Fruit fly (Drosophila melanogaster) whole organism, embryonic: ENCODE results near the gene mRpL49.

Experiments used
- Ada2b ChIP-seq: fragments of 200-800 bp; sonication (Bioruptor generic); IDR thresholded peaks from 2 replicates; pipeline ENCODE4 v1.3.6; 2022; ENCODE audit warnings: missing biosample characterization, missing genetic modification characterization
- Atf6 ChIP-seq: fragments of 200-800 bp; sonication (Bioruptor generic); IDR thresholded peaks from 2 replicates; pipeline ENCODE4 v1.3.6; 2022; ENCODE audit warnings: missing biosample characterization, missing genetic modification characterization
- C15 ChIP-seq: fragments of 200-800 bp; sonication (Bioruptor generic); IDR thresholded peaks from 3 replicates; pipeline ENCODE4 v1.3.6; 2022; ENCODE audit warnings: missing biosample characterization, missing genetic modification characterization
- CG10431 ChIP-seq: fragments of 200-800 bp; sonication (Bioruptor generic); optimal IDR thresholded peaks from 3 replicates; lab custom pipeline; 2018; ENCODE audit warnings: missing biosample characterization, mild to moderate bottlenecking, missing genetic modification characterization
- CG11723 ChIP-seq: fragments of 200-800 bp; sonication (Bioruptor generic); optimal IDR thresholded peaks from 2 replicates; lab custom pipeline; 2017; ENCODE audit warnings: missing biosample characterization, mild to moderate bottlenecking, missing genetic modification characterization
- CG12104 ChIP-seq: fragments of 200-800 bp; sonication (Bioruptor generic); optimal IDR thresholded peaks from 3 replicates; lab custom pipeline; 2016; ENCODE audit warnings: missing biosample characterization, missing genetic modification characterization
- CG1233 ChIP-seq: fragments of 200-800 bp; sonication (Bioruptor generic); optimal IDR thresholded peaks from 4 replicates; lab custom pipeline; 2018; ENCODE audit warnings: missing biosample characterization, mild to moderate bottlenecking, missing genetic modification characterization
- CG12769 ChIP-seq: fragments of 200-800 bp; sonication (Bioruptor generic); optimal IDR thresholded peaks from 2 replicates; lab custom pipeline; 2019; ENCODE audit warnings: missing biosample characterization, mild to moderate bottlenecking, missing genetic modification characterization, moderate library complexity
- CG13123 ChIP-seq: fragments of 200-800 bp; sonication (Bioruptor generic); optimal IDR thresholded peaks from 2 replicates; lab custom pipeline; 2016; ENCODE audit warnings: missing biosample characterization, missing genetic modification characterization
- CG13424 ChIP-seq: fragments of 200-800 bp; sonication (Bioruptor generic); optimal IDR thresholded peaks from 2 replicates; lab custom pipeline; 2019; ENCODE audit warnings: missing biosample characterization, mild to moderate bottlenecking, missing genetic modification characterization, moderate library complexity
- CG13775 ChIP-seq: fragments of 200-800 bp; sonication (Bioruptor generic); optimal IDR thresholded peaks from 3 replicates; lab custom pipeline; 2017; ENCODE audit warnings: missing biosample characterization, mild to moderate bottlenecking, missing genetic modification characterization
- CG17612 ChIP-seq: fragments of 200-800 bp; sonication (Bioruptor generic); IDR thresholded peaks from 2 replicates; pipeline ENCODE4 v1.3.6; 2022; ENCODE audit warnings: missing biosample characterization, missing genetic modification characterization
- CG3995 ChIP-seq: fragments of 200-800 bp; sonication (Bioruptor generic); optimal IDR thresholded peaks from 3 replicates; lab custom pipeline; 2016; ENCODE audit warnings: missing biosample characterization, missing genetic modification characterization
- CG4328 ChIP-seq: fragments of 200-800 bp; sonication (Bioruptor generic); optimal IDR thresholded peaks from 3 replicates; lab custom pipeline; 2017; ENCODE audit warnings: missing biosample characterization, missing genetic modification reagents, missing genetic modification characterization
- CG4360 ChIP-seq: fragments of 200-800 bp; sonication (Bioruptor generic); IDR thresholded peaks from 2 replicates; pipeline ENCODE4 v1.3.6; 2022; ENCODE audit warnings: missing biosample characterization, missing genetic modification characterization
- CG43689 ChIP-seq: fragments of 200-800 bp; sonication (Bioruptor generic); IDR thresholded peaks from 2 replicates; pipeline ENCODE4 v1.3.6; 2022; ENCODE audit warnings: missing biosample characterization, missing genetic modification characterization
- CG4854 ChIP-seq: fragments of 200-800 bp; sonication (Bioruptor generic); optimal IDR thresholded peaks from 2 replicates; lab custom pipeline; 2016; ENCODE audit warnings: missing biosample characterization, missing genetic modification characterization, inconsistent platforms
- CG6683 ChIP-seq: fragments of 200-800 bp; sonication (Bioruptor generic); optimal IDR thresholded peaks from 2 replicates; lab custom pipeline; 2017; ENCODE audit warnings: missing biosample characterization, mild to moderate bottlenecking, missing genetic modification characterization, missing genetic modification reagents
- CG8388 ChIP-seq: fragments of 200-800 bp; sonication (Bioruptor generic); optimal IDR thresholded peaks from 2 replicates; lab custom pipeline; 2019; ENCODE audit warnings: missing biosample characterization, mild to moderate bottlenecking, missing genetic modification characterization, moderate library complexity
- CG8478 ChIP-seq: fragments of >200 bp; optimal IDR thresholded peaks from 2 replicates; lab custom pipeline; 2018
- CG9215 ChIP-seq: fragments of 200-800 bp; sonication (Bioruptor generic); IDR thresholded peaks from 2 replicates; pipeline ENCODE4 v1.3.6; 2022; ENCODE audit warnings: missing biosample characterization, missing genetic modification characterization
- CG9932 ChIP-seq: fragments of 200-800 bp; sonication (Bioruptor generic); IDR thresholded peaks from 2 replicates; pipeline ENCODE4 v1.3.6; 2022; ENCODE audit warnings: missing biosample characterization, missing genetic modification characterization
- CoRest ChIP-seq: fragments of 200-800 bp; sonication (Bioruptor generic); optimal IDR thresholded peaks from 3 replicates; lab custom pipeline; 2018; ENCODE audit warnings: missing biosample characterization, mild to moderate bottlenecking, missing genetic modification characterization, moderate library complexity
- Dek ChIP-seq: fragments of 200-800 bp; sonication (Bioruptor generic); optimal IDR thresholded peaks from 3 replicates; lab custom pipeline; 2019; ENCODE audit warnings: missing biosample characterization, mild to moderate bottlenecking, missing genetic modification characterization, moderate library complexity
- HHEX ChIP-seq: fragments of 200-800 bp; sonication (Bioruptor generic); optimal IDR thresholded peaks from 3 replicates; lab custom pipeline; 2017; ENCODE audit warnings: missing biosample characterization, mild to moderate bottlenecking, missing genetic modification characterization, missing genetic modification reagents
- Hr51 ChIP-seq, 2 experiments: fragments of 200-800 bp; sonication (Bioruptor generic); optimal IDR thresholded peaks; 2 replicates in 1 of 2; 3 replicates in 1 of 2; lab custom pipeline; 2016 to 2018; ENCODE audit warnings: missing biosample characterization in 2 of 2, missing genetic modification characterization in 2 of 2, mild to moderate bottlenecking in 1 of 2, moderate library complexity in 1 of 2
- Lhr ChIP-seq: fragments of 200-800 bp; sonication (Bioruptor generic); optimal IDR thresholded peaks from 3 replicates; lab custom pipeline; 2017; ENCODE audit warnings: mild to moderate bottlenecking, missing biosample characterization, missing genetic modification reagents, missing genetic modification characterization
- Meics ChIP-seq: fragments of 200-800 bp; sonication (Bioruptor generic); optimal IDR thresholded peaks from 2 replicates; lab custom pipeline; 2017; ENCODE audit warnings: missing biosample characterization, mild to moderate bottlenecking, missing genetic modification characterization
- Mes4 ChIP-seq: fragments of 200-800 bp; sonication (Bioruptor generic); optimal IDR thresholded peaks from 2 replicates; lab custom pipeline; 2016; ENCODE audit warnings: missing biosample characterization, missing genetic modification characterization
- NC2β ChIP-seq: fragments of 200-800 bp; sonication (Bioruptor generic); optimal IDR thresholded peaks from 2 replicates; lab custom pipeline; 2016; ENCODE audit warnings: missing biosample characterization, missing genetic modification characterization
- Nf-YB ChIP-seq: fragments of 200-800 bp; sonication (Bioruptor generic); optimal IDR thresholded peaks from 3 replicates; lab custom pipeline; 2019; ENCODE audit warnings: missing biosample characterization, mild to moderate bottlenecking, missing genetic modification characterization, moderate library complexity
- Oli ChIP-seq: fragments of 200-800 bp; sonication (Bioruptor generic); optimal IDR thresholded peaks from 2 replicates; lab custom pipeline; 2018; ENCODE audit warnings: missing biosample characterization, mild to moderate bottlenecking, missing genetic modification characterization, moderate library complexity
- Rx ChIP-seq: fragments of 200-800 bp; sonication (Bioruptor generic); IDR thresholded peaks from 2 replicates; pipeline ENCODE4 v1.3.6; 2022; ENCODE audit warnings: missing biosample characterization, missing genetic modification characterization
- Usf ChIP-seq: fragments of 200-800 bp; sonication (Bioruptor generic); optimal IDR thresholded peaks from 2 replicates; lab custom pipeline; 2017; ENCODE audit warnings: missing genotype, missing biosample characterization, missing genetic modification characterization
- Xrp1 ChIP-seq: fragments of 200-800 bp; sonication (Bioruptor generic); IDR thresholded peaks from 2 replicates; pipeline ENCODE4 v1.3.6; 2022; ENCODE audit warnings: missing biosample characterization, missing genetic modification characterization
- ab ChIP-seq: fragments of 200-800 bp; sonication (Bioruptor generic); optimal IDR thresholded peaks from 2 replicates; lab custom pipeline; 2016; ENCODE audit warnings: missing biosample characterization, missing genetic modification characterization
- aop ChIP-seq: fragments of 200-800 bp; sonication (Bioruptor generic); IDR thresholded peaks from 2 replicates; pipeline ENCODE4 v1.3.6; 2022; ENCODE audit warnings: missing biosample characterization, missing genetic modification characterization
- az2 ChIP-seq: fragments of 200-800 bp; sonication (Bioruptor generic); optimal IDR thresholded peaks from 3 replicates; lab custom pipeline; 2016; ENCODE audit warnings: missing biosample characterization, missing genetic modification characterization
- cato ChIP-seq: fragments of 200-800 bp; sonication (Bioruptor generic); optimal IDR thresholded peaks from 2 replicates; lab custom pipeline; 2016; ENCODE audit warnings: missing biosample characterization, missing genetic modification characterization, borderline replicate concordance
- chif ChIP-seq, 2 experiments: fragments of 200-800 bp; sonication (Bioruptor generic); optimal IDR thresholded peaks; 3 replicates each; lab custom pipeline; 2016; ENCODE audit warnings: missing biosample characterization in 2 of 2, missing genetic modification characterization in 2 of 2
- corto ChIP-seq: fragments of 200-800 bp; sonication (Bioruptor generic); optimal IDR thresholded peaks from 2 replicates; lab custom pipeline; 2016; ENCODE audit warnings: missing biosample characterization, mild to moderate bottlenecking, missing genetic modification characterization, moderate library complexity
- crc ChIP-seq: fragments of 200-800 bp; sonication (Bioruptor generic); optimal IDR thresholded peaks from 2 replicates; lab custom pipeline; 2016; ENCODE audit warnings: missing biosample characterization, missing genetic modification characterization
- croc ChIP-seq: fragments of 200-800 bp; sonication (Bioruptor generic); conservative IDR thresholded peaks from 3 replicates; pipeline ENCODE4 v1.3.6; 2022; ENCODE audit warnings: missing biosample characterization, missing genetic modification characterization
- eyg ChIP-seq: fragments of 200-800 bp; sonication (Bioruptor generic); optimal IDR thresholded peaks from 3 replicates; lab custom pipeline; 2016; ENCODE audit warnings: missing biosample characterization, missing genetic modification characterization
- fd3F ChIP-seq: fragments of 200-800 bp; sonication (Bioruptor generic); optimal IDR thresholded peaks from 2 replicates; lab custom pipeline; 2018; ENCODE audit warnings: missing biosample characterization, mild to moderate bottlenecking, missing genetic modification characterization, moderate library complexity
- fd96Cb ChIP-seq: fragments of 200-800 bp; sonication (Bioruptor generic); optimal IDR thresholded peaks from 2 replicates; lab custom pipeline; 2018; ENCODE audit warnings: missing biosample characterization, mild to moderate bottlenecking, missing genetic modification characterization, moderate library complexity
- h ChIP-seq: fragments of >200 bp; optimal IDR thresholded peaks from 2 replicates; lab custom pipeline; 2017
- sob ChIP-seq: fragments of 200-800 bp; sonication (Bioruptor generic); IDR thresholded peaks from 2 replicates; pipeline ENCODE4 v1.3.6; 2022; ENCODE audit warnings: missing biosample characterization, missing genetic modification characterization
- ssp ChIP-seq: fragments of 200-800 bp; sonication (Bioruptor generic); IDR thresholded peaks from 2 replicates; pipeline ENCODE4 v1.3.6; 2022; ENCODE audit warnings: missing biosample characterization, missing genetic modification characterization
- tgo ChIP-seq: fragments of 200-800 bp; sonication (Bioruptor generic); IDR thresholded peaks from 3 replicates; pipeline ENCODE4 v1.3.6; 2022; ENCODE audit warnings: missing biosample characterization, missing genetic modification characterization
- unc-4 ChIP-seq: fragments of 200-800 bp; sonication (Bioruptor generic); IDR thresholded peaks from 2 replicates; pipeline ENCODE4 v1.3.6; 2022; ENCODE audit warnings: missing biosample characterization, missing genetic modification characterization; ENCODE audit not compliant: partially characterized antibody
- zen2 ChIP-seq: fragments of 200-800 bp; sonication (Bioruptor generic); IDR thresholded peaks from 3 replicates; pipeline ENCODE4 v1.3.6; 2022; ENCODE audit warnings: missing biosample characterization, missing genetic modification characterization; ENCODE audit not compliant: partially characterized antibody

Gene mRpL49

dm6 chrX:12957412-12957895, 50.5 kb downstream of the mRpL49 start, which contains the start of gene hec (continued):
- TF ChIP-seq corto (GFP tag; lab: Kevin White, UChicago) (no peak), CG9932 (0 out of 2 replicates have a peak, but pooled peaks have one; percentile 25), Lhr (GFP tag; lab: Kevin White, UChicago) (no peak), Nf-YB (no peak), NC2β (GFP tag; lab: Kevin White, UChicago) (no peak), Oli (peak; percentile 24), Meics (GFP tag; lab: Kevin White, UChicago) (peak; percentile 36), CG8388 (no peak), CG12104 (GFP tag; lab: Kevin White, UChicago) (no peak), CG9215 (0 out of 2 replicates have a peak, but pooled peaks have one; percentile 14), Dek (no peak), CG13775 (GFP tag; lab: Kevin White, UChicago) (no peak), az2 (GFP tag; lab: Kevin White, UChicago) (no peak), cato (GFP tag; lab: Kevin White, UChicago) (no peak), CG1233 (no peak), CG4854 (GFP tag; lab: Kevin White, UChicago) (no peak), h (no peak), tgo (GFP tag; lab: Robert Waterston, UW) (peak; percentile 25; the same call in 2 of the 3 replicates), eyg (GFP tag; lab: Kevin White, UChicago) (no peak), CG12769 (no peak), CG10431 (no peak), CG43689 (GFP tag; lab: Robert Waterston, UW) (no peak), crc (GFP tag; lab: Kevin White, UChicago) (no peak), ssp (GFP tag; lab: Robert Waterston, UW) (no peak), CG11723 (GFP tag; lab: Kevin White, UChicago) (no peak), fd96Cb (tag; lab: Kevin White, UChicago) (peak; percentile 16), Mes4 (GFP tag; lab: Kevin White, UChicago) (no peak), CG13123 (no peak), ab (GFP tag; lab: Kevin White, UChicago) (no peak), Rx (GFP tag; lab: Robert Waterston, UW) (no peak), CG6683 (GFP tag; lab: Kevin White, UChicago) (no peak), CG17612 (GFP tag; lab: Robert Waterston, UW) (no peak), Hr51 (GFP tag; optimal IDR thresholded peaks at IDR 0.05; lab: Kevin White, UChicago) (peak in 1 of 2 experiments; percentile 43), C15 (no peak), zen2 (no peak), aop (no peak), Xrp1 (GFP tag; lab: Robert Waterston, UW) (no peak), CG4360 (GFP tag; lab: Robert Waterston, UW) (no peak), Ada2b (GFP tag; lab: Robert Waterston, UW) (peak; percentile 13; the same call in 1 of the 2 replicates), CG3995 (no peak), sob (GFP tag; lab: Robert Waterston, UW) (no peak), CG4328 (no peak), fd3F (GFP tag; lab: Kevin White, UChicago) (no peak), HHEX (GFP tag; lab: Kevin White, UChicago) (peak; percentile 22), CG13424 (tag; lab: Kevin White, UChicago) (peak; percentile 19), CoRest (peak; percentile 9), unc-4 (GFP tag; lab: Robert Waterston, UW) (no peak), croc (GFP tag; lab: Robert Waterston, UW) (no peak), Usf (GFP tag; lab: Kevin White, UChicago) (no peak), CG8478 (no peak), chif (GFP tag; optimal IDR thresholded peaks at IDR 0.05; lab: Kevin White, UChicago) (no peak), Atf6 (GFP tag; lab: Robert Waterston, UW) (no peak)
